Fruit fly (Drosophila melanogaster) whole organism, prepupa: Measurements from ENCODE around the gene FER.

Source experiments
- CG10631 ChIP-seq: fragments of 200-800 bp; sonication (Bioruptor generic); optimal IDR thresholded peaks from 2 replicates; lab custom pipeline; 2016; ENCODE audit warnings: missing biosample characterization, missing genetic modification characterization
- CG10669 ChIP-seq: fragments of 200-800 bp; sonication (Bioruptor generic); optimal IDR thresholded peaks from 3 replicates; lab custom pipeline; 2018; ENCODE audit warnings: missing biosample characterization, mild to moderate bottlenecking, missing genetic modification characterization, moderate library complexity
- CG11294 ChIP-seq: fragments of 200-800 bp; sonication (Bioruptor generic); IDR thresholded peaks from 2 replicates; pipeline ENCODE4 v1.3.6; 2022; ENCODE audit warnings: missing biosample characterization, missing genetic modification characterization
- CG11902 ChIP-seq: fragments of 200-800 bp; sonication (Bioruptor generic); optimal IDR thresholded peaks from 3 replicates; lab custom pipeline; 2016; ENCODE audit warnings: missing biosample characterization, missing genetic modification characterization
- CG1621 ChIP-seq: fragments of 200-800 bp; sonication (Bioruptor generic); optimal IDR thresholded peaks from 3 replicates; lab custom pipeline; 2018; ENCODE audit warnings: missing biosample characterization, mild to moderate bottlenecking, missing genetic modification characterization
- CG3032 ChIP-seq: fragments of 200-800 bp; optimal IDR thresholded peaks from 2 replicates; lab custom pipeline; 2019; ENCODE audit warnings: missing biosample characterization, mild to moderate bottlenecking, missing genetic modification characterization, moderate library complexity
- CG31627 ChIP-seq: fragments of 200-800 bp; sonication (Bioruptor generic); optimal IDR thresholded peaks from 3 replicates; lab custom pipeline; 2016; ENCODE audit warnings: missing biosample characterization, missing genetic modification characterization
- CG32006 ChIP-seq: fragments of 200-800 bp; sonication (Bioruptor generic); optimal IDR thresholded peaks from 3 replicates; lab custom pipeline; 2017; ENCODE audit warnings: missing biosample characterization, mild to moderate bottlenecking, missing genetic modification characterization
- CG34406 ChIP-seq: fragments of 200-800 bp; sonication (Bioruptor generic); optimal IDR thresholded peaks from 3 replicates; lab custom pipeline; 2016; ENCODE audit warnings: missing biosample characterization, missing genetic modification characterization
- CG3919 ChIP-seq: fragments of 200-800 bp; sonication (Bioruptor generic); optimal IDR thresholded peaks from 3 replicates; lab custom pipeline; 2016; ENCODE audit warnings: missing biosample characterization, missing genetic modification characterization
- CG6163 ChIP-seq: fragments of 200-800 bp; sonication (Bioruptor generic); IDR thresholded peaks from 3 replicates; pipeline ENCODE4 v1.3.6; 2022; ENCODE audit warnings: missing biosample characterization, missing genetic modification characterization
- CG6276 ChIP-seq: fragments of 200-800 bp; sonication (Bioruptor generic); optimal IDR thresholded peaks from 2 replicates; lab custom pipeline; 2017; ENCODE audit warnings: missing biosample characterization, mild to moderate bottlenecking, missing genetic modification characterization
- CG6792 ChIP-seq: fragments of 200-800 bp; sonication (Bioruptor generic); optimal IDR thresholded peaks from 3 replicates; lab custom pipeline; 2016; ENCODE audit warnings: missing biosample characterization, missing genetic modification characterization
- CG6808 ChIP-seq: fragments of 200-800 bp; sonication (Bioruptor generic); optimal IDR thresholded peaks from 3 replicates; lab custom pipeline; 2017; ENCODE audit warnings: missing biosample characterization, missing genetic modification characterization, mild to moderate bottlenecking, moderate library complexity, missing genetic modification reagents
- CG6854 ChIP-seq: fragments of 200-800 bp; sonication (Bioruptor generic); optimal IDR thresholded peaks from 2 replicates; lab custom pipeline; 2017; ENCODE audit warnings: missing biosample characterization, mild to moderate bottlenecking, missing genetic modification characterization
- CG7368 ChIP-seq: fragments of 200-800 bp; sonication (Bioruptor generic); optimal IDR thresholded peaks from 3 replicates; lab custom pipeline; 2016; ENCODE audit warnings: missing biosample characterization, missing genetic modification characterization
- CG8119 ChIP-seq: fragments of 200-800 bp; sonication (Bioruptor generic); IDR thresholded peaks from 3 replicates; pipeline ENCODE4 v1.3.6; 2022; ENCODE audit warnings: missing biosample characterization, missing genetic modification characterization
- CG8319 ChIP-seq: fragments of 200-800 bp; sonication (Bioruptor generic); optimal IDR thresholded peaks from 3 replicates; lab custom pipeline; 2016; ENCODE audit warnings: missing biosample characterization, missing genetic modification characterization
- CG8632 ChIP-seq: fragments of 200-800 bp; sonication (Bioruptor generic); optimal IDR thresholded peaks from 3 replicates; lab custom pipeline; 2016; ENCODE audit warnings: missing biosample characterization, missing genetic modification characterization
- CG9139 ChIP-seq: fragments of 200-800 bp; sonication (Bioruptor generic); optimal IDR thresholded peaks from 3 replicates; lab custom pipeline; 2017; ENCODE audit warnings: missing biosample characterization, mild to moderate bottlenecking, missing genetic modification characterization
- Eip78C ChIP-seq: fragments of 200-800 bp; sonication (Bioruptor generic); peaks from one replicate; lab custom pipeline; 2016; ENCODE audit warnings: missing biosample characterization, missing genetic modification characterization
- Eip93F ChIP-seq: fragments of 200-800 bp; sonication (Bioruptor generic); optimal IDR thresholded peaks from 2 replicates; lab custom pipeline; 2016; ENCODE audit warnings: missing biosample characterization, mild to moderate bottlenecking, missing genetic modification characterization
- Ets21C ChIP-seq: fragments of 200-800 bp; sonication (Bioruptor generic); optimal IDR thresholded peaks from 3 replicates; lab custom pipeline; 2016; ENCODE audit warnings: missing biosample characterization, missing genetic modification characterization
- Ets96B ChIP-seq: fragments of 200-800 bp; optimal IDR thresholded peaks from 2 replicates; lab custom pipeline; 2019; ENCODE audit warnings: missing biosample characterization, mild to moderate bottlenecking, missing genetic modification characterization, moderate library complexity
- Gug ChIP-seq: fragments of 200-800 bp; sonication (Bioruptor generic); IDR thresholded peaks from 2 replicates; pipeline ENCODE4 v1.3.6; 2022; ENCODE audit warnings: missing biosample characterization, missing genetic modification characterization
- Hr38 ChIP-seq: sonication (Bioruptor generic); optimal IDR thresholded peaks from 2 replicates; lab custom pipeline; 2016; ENCODE audit warnings: missing biosample characterization, missing genetic modification characterization
- Hr39 ChIP-seq: fragments of 200-800 bp; sonication (Bioruptor generic); optimal IDR thresholded peaks from 2 replicates; lab custom pipeline; 2016; ENCODE audit warnings: missing biosample characterization, missing genetic modification characterization
- Hr4 ChIP-seq: fragments of 200-800 bp; sonication (Bioruptor generic); optimal IDR thresholded peaks from 3 replicates; lab custom pipeline; 2016; ENCODE audit warnings: missing biosample characterization, missing genetic modification characterization
- Lpt ChIP-seq: fragments of 200-800 bp; sonication (Bioruptor generic); optimal IDR thresholded peaks from 3 replicates; lab custom pipeline; 2016; ENCODE audit warnings: missing biosample characterization, missing genetic modification characterization
- OdsH ChIP-seq: fragments of 200-800 bp; sonication (Bioruptor generic); optimal IDR thresholded peaks from 3 replicates; lab custom pipeline; 2016; ENCODE audit warnings: missing biosample characterization, missing genetic modification characterization
- Smox ChIP-seq: fragments of 200-800 bp; sonication (Bioruptor generic); optimal IDR thresholded peaks from 3 replicates; lab custom pipeline; 2016; ENCODE audit warnings: missing biosample characterization, missing genetic modification characterization
- Sox102F ChIP-seq: fragments of 200-800 bp; sonication (Bioruptor generic); optimal IDR thresholded peaks from 2 replicates; lab custom pipeline; 2016; ENCODE audit warnings: missing biosample characterization, mild to moderate bottlenecking, missing genetic modification characterization
- achi ChIP-seq: fragments of 200-800 bp; sonication (Bioruptor generic); optimal IDR thresholded peaks from 3 replicates; lab custom pipeline; 2016; ENCODE audit warnings: missing biosample characterization, missing genetic modification characterization
- acj6 ChIP-seq: fragments of 200-800 bp; sonication (Bioruptor generic); optimal IDR thresholded peaks from 3 replicates; lab custom pipeline; 2016; ENCODE audit warnings: missing biosample characterization, missing genetic modification characterization
- cyc ChIP-seq: fragments of 200-800 bp; sonication (Bioruptor generic); optimal IDR thresholded peaks from 3 replicates; lab custom pipeline; 2016; ENCODE audit warnings: missing biosample characterization, missing genetic modification characterization
- dac ChIP-seq: fragments of 200-800 bp; sonication (Bioruptor generic); optimal IDR thresholded peaks from 2 replicates; lab custom pipeline; 2017; ENCODE audit warnings: missing biosample characterization, mild to moderate bottlenecking, missing genetic modification characterization
- dsx ChIP-seq: fragments of 200-800 bp; optimal IDR thresholded peaks from 3 replicates; lab custom pipeline; 2019; ENCODE audit warnings: missing biosample characterization, mild to moderate bottlenecking, missing genetic modification characterization, moderate library complexity; ENCODE audit not compliant: poor library complexity, severe bottlenecking
- eg ChIP-seq: fragments of 200-800 bp; sonication (Bioruptor generic); IDR thresholded peaks from 3 replicates; pipeline ENCODE4 v1.3.6; 2022; ENCODE audit warnings: missing biosample characterization, missing genetic modification characterization
- fd59A ChIP-seq: fragments of 200-800 bp; sonication (Bioruptor generic); optimal IDR thresholded peaks from 2 replicates; lab custom pipeline; 2017; ENCODE audit warnings: missing biosample characterization, mild to moderate bottlenecking, missing genetic modification characterization, missing genetic modification reagents
- fkh ChIP-seq: fragments of 200-800 bp; sonication (Bioruptor generic); optimal IDR thresholded peaks from 3 replicates; lab custom pipeline; 2017; ENCODE audit warnings: missing biosample characterization, mild to moderate bottlenecking, missing genetic modification characterization, moderate library complexity
- lz ChIP-seq: fragments of 200-800 bp; sonication (Bioruptor generic); optimal IDR thresholded peaks from 3 replicates; lab custom pipeline; 2016; ENCODE audit warnings: missing biosample characterization, missing genetic modification characterization
- net ChIP-seq: fragments of 200-800 bp; sonication (Bioruptor generic); optimal IDR thresholded peaks from 3 replicates; lab custom pipeline; 2016; ENCODE audit warnings: missing biosample characterization, missing genetic modification characterization
- pdm3 ChIP-seq: fragments of 200-800 bp; sonication (Bioruptor generic); optimal IDR thresholded peaks from 3 replicates; lab custom pipeline; 2016; ENCODE audit warnings: missing biosample characterization, missing genetic modification characterization
- spab ChIP-seq: fragments of 200-800 bp; sonication (Bioruptor generic); optimal IDR thresholded peaks from 2 replicates; lab custom pipeline; 2017; ENCODE audit warnings: missing biosample characterization, mild to moderate bottlenecking, missing genetic modification characterization, missing genetic modification reagents
- ss ChIP-seq, 2 experiments: fragments of 200-800 bp; sonication (Bioruptor generic); optimal IDR thresholded peaks; 2 replicates in 1 of 2; 3 replicates in 1 of 2; lab custom pipeline; 2017 to 2018; ENCODE audit warnings: mild to moderate bottlenecking in 2 of 2, missing biosample characterization in 2 of 2, missing genetic modification characterization in 2 of 2, moderate library complexity in 1 of 2
- svp ChIP-seq: fragments of 200-800 bp; sonication (Bioruptor generic); peaks from one replicate; lab custom pipeline; 2016; ENCODE audit warnings: missing biosample characterization, missing genetic modification characterization
- topi ChIP-seq: fragments of 200-800 bp; sonication (Bioruptor generic); optimal IDR thresholded peaks from 3 replicates; lab custom pipeline; 2016; ENCODE audit warnings: missing biosample characterization, missing genetic modification characterization
- vri ChIP-seq: fragments of 200-800 bp; sonication (Bioruptor generic); optimal IDR thresholded peaks from 3 replicates; lab custom pipeline; 2016; ENCODE audit warnings: missing biosample characterization, mild to moderate bottlenecking, missing genetic modification characterization

The FER gene

dm6 chr3R:9401127-9401603, 6.8 kb upstream of the FER start, which contains the start of the genes RpL34b and CG8132 (continued):
- TF ChIP-seq Ets21C (GFP tag; lab: Kevin White, UChicago): peak; percentile 93
- TF ChIP-seq CG6163 (GFP tag; lab: Robert Waterston, UW): peak; percentile 91
- TF ChIP-seq Smox (GFP tag; lab: Kevin White, UChicago): peak; percentile 91
- TF ChIP-seq CG8632 (GFP tag; lab: Kevin White, UChicago): peak; percentile 86
- TF ChIP-seq Hr4 (GFP tag; lab: Kevin White, UChicago): peak; percentile 91
- TF ChIP-seq CG32006 (GFP tag; lab: Kevin White, UChicago): peak; percentile 89
- TF ChIP-seq topi: peak; percentile 90
- TF ChIP-seq CG10669: peak; percentile 84
- peak; percentile 88 for TF ChIP-seq CG34406
- TF ChIP-seq CG6808 (GFP tag; lab: Kevin White, UChicago): peak; percentile 84
- peak; percentile 94 for TF ChIP-seq OdsH (GFP tag; lab: Kevin White, UChicago)
- peak; percentile 94 for TF ChIP-seq acj6 (GFP tag; lab: Kevin White, UChicago)
- TF ChIP-seq Eip93F (GFP tag; lab: Kevin White, UChicago): peak; percentile 88
- TF ChIP-seq svp: peak; percentile 95
- peak; percentile 94 for TF ChIP-seq pdm3
- peak; percentile 86 for TF ChIP-seq Lpt (GFP tag; lab: Kevin White, UChicago)
- peak; percentile 81 for TF ChIP-seq dsx (GFP tag; lab: Kevin White, UChicago)
- TF ChIP-seq Gug: peak; percentile 96
- peak; percentile 78 for TF ChIP-seq CG9139
- peak; percentile 86 for TF ChIP-seq net (GFP tag; lab: Kevin White, UChicago)
- TF ChIP-seq vri (GFP tag; lab: Kevin White, UChicago): peak; percentile 92
- TF ChIP-seq lz (GFP tag; lab: Kevin White, UChicago): peak; percentile 97

dm6 chr3R:9399951-9400392, 5.6 kb upstream of the FER start, which contains the start of gene CG34117:
Gene CG34117 (minus strand): TSS chr3R:9400053.
- peak; percentile 40 for TF ChIP-seq Eip93F (GFP tag; lab: Kevin White, UChicago)
- TF ChIP-seq eg (GFP tag; lab: Robert Waterston, UW): peak; percentile 82
- peak; percentile 45 for TF ChIP-seq Lpt (GFP tag; lab: Kevin White, UChicago)
- peak; percentile 90 for TF ChIP-seq svp
- peak; percentile 72 for TF ChIP-seq achi (GFP tag; lab: Kevin White, UChicago)
- TF ChIP-seq cyc: peak; percentile 67
- TF ChIP-seq CG10669: peak; percentile 74
- TF ChIP-seq CG8119 (GFP tag; lab: Robert Waterston, UW): peak; percentile 65; the same call in 2 of the 3 replicates
- TF ChIP-seq CG6808 (GFP tag; lab: Kevin White, UChicago): peak; percentile 33
- peak; percentile 72 for TF ChIP-seq topi
- TF ChIP-seq Sox102F (GFP tag; lab: Kevin White, UChicago): peak; percentile 65
- TF ChIP-seq pdm3: peak; percentile 76
- TF ChIP-seq dsx (GFP tag; lab: Kevin White, UChicago): peak; percentile 66
- TF ChIP-seq CG6792 (GFP tag; lab: Kevin White, UChicago): peak; percentile 74
- peak; percentile 78 for TF ChIP-seq CG3919 (GFP tag; lab: Kevin White, UChicago)
- no peak for TF ChIP-seq fd59A (GFP tag; lab: Kevin White, UChicago)
- peak; percentile 66 for TF ChIP-seq CG7368 (GFP tag; lab: Kevin White, UChicago)
- peak; percentile 75 for TF ChIP-seq CG10631 (GFP tag; lab: Kevin White, UChicago)
- TF ChIP-seq CG6276: no peak
- peak; percentile 83 for TF ChIP-seq Eip78C (GFP tag; lab: Kevin White, UChicago)
- TF ChIP-seq Ets96B (tag; lab: Kevin White, UChicago): peak; percentile 71
- peak; percentile 23 for TF ChIP-seq spab (GFP tag; lab: Kevin White, UChicago)
- peak; percentile 79 for TF ChIP-seq Hr39 (GFP tag; lab: Kevin White, UChicago)
- peak; percentile 75 for TF ChIP-seq Smox (GFP tag; lab: Kevin White, UChicago)
- TF ChIP-seq CG8319 (GFP tag; lab: Kevin White, UChicago): peak; percentile 44
- peak; percentile 43 for TF ChIP-seq vri (GFP tag; lab: Kevin White, UChicago)
- peak; percentile 80 for TF ChIP-seq CG31627
- peak; percentile 86 for TF ChIP-seq CG6163 (GFP tag; lab: Robert Waterston, UW)
- TF ChIP-seq lz (GFP tag; lab: Kevin White, UChicago): peak; percentile 74
- peak; percentile 26; the same call in 1 of the 2 replicates for TF ChIP-seq CG11294
- TF ChIP-seq CG3032 (tag; lab: Kevin White, UChicago): peak; percentile 67
- TF ChIP-seq dac (GFP tag; lab: Kevin White, UChicago): no peak
- peak; percentile 17 for TF ChIP-seq CG6854
- TF ChIP-seq CG11902 (GFP tag; lab: Kevin White, UChicago): peak; percentile 44
- peak; percentile 74 for TF ChIP-seq net (GFP tag; lab: Kevin White, UChicago)
- peak; percentile 8 for TF ChIP-seq CG1621 (tag; lab: Kevin White, UChicago)
- no peak for TF ChIP-seq Hr38 (GFP tag; lab: Kevin White, UChicago)
- peak; percentile 40 for TF ChIP-seq fkh
- peak; percentile 1 to 28 for TF ChIP-seq ss (GFP tag; optimal IDR thresholded peaks at IDR 0.05; lab: Kevin White, UChicago)
